Worm (Caenorhabditis elegans): Measurements from ENCODE around the gene idpp-7.
A peak's percentile ranks its signal among the peaks of the same experiment; 100 is the strongest.

Gene idpp-7

DNA sequence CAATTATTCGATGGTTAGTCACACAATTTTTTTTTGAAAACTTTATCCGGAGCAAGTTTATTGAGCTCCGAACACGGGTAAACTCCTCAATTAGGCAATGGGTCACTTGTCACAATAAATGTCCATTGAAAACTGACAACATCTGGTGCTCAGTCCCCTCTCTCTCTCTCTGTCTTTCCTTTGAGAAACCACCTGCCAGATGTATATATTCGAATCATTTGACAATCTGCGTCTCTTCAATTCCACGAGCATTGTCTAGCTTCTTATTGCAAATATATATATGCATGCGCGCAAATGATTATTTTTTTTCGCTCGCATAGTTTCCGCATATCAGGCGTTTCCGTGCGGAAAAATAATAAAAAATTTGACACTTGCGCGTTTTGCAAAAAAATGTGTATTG is 33.9 kb upstream of the idpp-7 start:
- TF ChIP-seq nhr-28 (tag; optimal IDR thresholded peaks at IDR 0.05) (no peak), elt-3 (tag; optimal IDR thresholded peaks at IDR 0.05) (no peak), ztf-4 (tag; optimal IDR thresholded peaks at IDR 0.05) (no peak), lin-39 (tag; optimal IDR thresholded peaks at IDR 0.05) (no peak), tbx-2 (tag; optimal IDR thresholded peaks at IDR 0.05) (no peak), ZK546.5 (tag; optimal IDR thresholded peaks at IDR 0.05) (no peak), nhr-43 (tag; optimal IDR thresholded peaks at IDR 0.05; ENCODE audit: poor library complexity, severe bottlenecking) (no peak), nhr-23 (tag; optimal IDR thresholded peaks at IDR 0.05) (no peak), ceh-28 (tag; optimal IDR thresholded peaks at IDR 0.05) (no peak), fos-1 (tag; optimal IDR thresholded peaks at IDR 0.05) (no peak), R02D3.7 (tag; optimal IDR thresholded peaks at IDR 0.05) (no peak), ceh-82 (tag; optimal IDR thresholded peaks at IDR 0.05) (no peak), ceh-9 (tag; optimal IDR thresholded peaks at IDR 0.05) (no peak), pqm-1 (tag; optimal IDR thresholded peaks at IDR 0.05) (no peak), egl-5 (tag; optimal IDR thresholded peaks at IDR 0.05) (no peak), ztf-11 (tag; optimal IDR thresholded peaks at IDR 0.05) (no peak), eor-1 (tag; optimal IDR thresholded peaks at IDR 0.05) (no peak), nhr-237 (tag; optimal IDR thresholded peaks at IDR 0.05) (no peak), snpc-4 (tag; optimal IDR thresholded peaks at IDR 0.05) (no peak), sea-2 (GFP tag; optimal IDR thresholded peaks at IDR 0.05) (no peak)

DNA sequence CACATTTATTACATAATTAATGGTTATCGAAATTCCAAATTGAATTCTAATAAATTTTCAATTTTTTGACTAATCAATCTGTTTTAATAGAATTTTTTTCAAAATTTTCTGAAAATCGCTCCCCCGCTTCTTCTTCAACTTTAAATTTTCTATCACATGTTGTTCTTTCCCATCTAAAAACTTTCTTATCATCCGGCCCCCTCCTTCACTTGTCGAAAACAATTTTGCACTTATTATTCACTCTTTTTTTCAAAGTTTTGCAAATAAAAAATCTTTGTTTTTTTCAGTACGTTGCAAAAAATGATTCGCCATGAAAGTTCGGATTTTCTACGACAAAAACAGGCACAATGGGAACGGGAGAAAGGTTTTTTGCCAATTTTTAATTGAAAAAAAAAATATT is 31.4 kb upstream of the idpp-7 start, which contains the start of gene T23B5.3:
T23B5.3 (plus strand) TSS at position 301 of the 400 bp plus-strand sequence.
- no peak for TF ChIP-seq ceh-82 (tag; optimal IDR thresholded peaks at IDR 0.05)
- no peak for TF ChIP-seq nhr-77 (tag; optimal IDR thresholded peaks at IDR 0.05)
- no peak for TF ChIP-seq zag-1 (tag; optimal IDR thresholded peaks at IDR 0.05)
- no peak for TF ChIP-seq fos-1 (tag; optimal IDR thresholded peaks at IDR 0.05)
- no peak for TF ChIP-seq snpc-4 (tag; optimal IDR thresholded peaks at IDR 0.05)
- TF ChIP-seq lin-15B (tag; optimal IDR thresholded peaks at IDR 0.05), result no peak
- TF ChIP-seq ama-1 (optimal IDR thresholded peaks at IDR 0.05), result no peak
- no peak for TF ChIP-seq unc-39 (tag; optimal IDR thresholded peaks at IDR 0.05)
- no peak for TF ChIP-seq nhr-237 (tag; optimal IDR thresholded peaks at IDR 0.05)
- TF ChIP-seq nhr-25 (tag; optimal IDR thresholded peaks at IDR 0.05), result no peak
- no peak for TF ChIP-seq ceh-16 (tag; optimal IDR thresholded peaks at IDR 0.05)
- TF ChIP-seq ztf-11 (tag; optimal IDR thresholded peaks at IDR 0.05), result no peak

ce11 chrIV:12689292-12689691 is 30.5 kb upstream of the idpp-7 start:
- TF ChIP-seq fos-1 (tag; optimal IDR thresholded peaks at IDR 0.05) (no peak), fkh-10 (GFP tag; optimal IDR thresholded peaks at IDR 0.05) (no peak), ceh-82 (tag; optimal IDR thresholded peaks at IDR 0.05) (no peak), unc-62 (GFP tag; optimal IDR thresholded peaks at IDR 0.05) (no peak)

DNA sequence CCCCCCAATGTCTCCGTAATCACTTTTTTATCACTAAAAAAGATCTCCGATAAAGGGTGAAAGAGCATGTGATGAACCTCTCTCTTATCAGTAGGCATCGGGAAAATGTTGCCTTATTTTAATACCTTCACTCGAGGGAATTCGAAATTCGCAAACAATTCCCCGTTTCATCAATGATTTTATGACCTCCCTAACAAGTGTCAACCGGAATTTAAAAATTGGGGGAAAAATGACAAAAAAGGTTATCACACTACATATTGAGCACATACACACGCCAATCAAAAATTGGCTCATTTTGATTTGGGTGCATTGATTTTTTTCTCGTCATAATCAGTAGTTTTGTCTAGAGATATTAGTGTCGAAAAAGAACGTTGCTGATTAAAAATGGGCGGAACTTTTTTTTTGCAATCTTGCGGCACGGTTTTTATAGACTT is 30.0 kb upstream of the idpp-7 start:
- TF ChIP-seq unc-39 (tag; optimal IDR thresholded peaks at IDR 0.05) (no peak), R02D3.7 (tag; optimal IDR thresholded peaks at IDR 0.05) (no peak), jun-1 (tag; optimal IDR thresholded peaks at IDR 0.05) (peak; percentile 53), sea-2 (GFP tag; optimal IDR thresholded peaks at IDR 0.05) (no peak), nhr-25 (tag; optimal IDR thresholded peaks at IDR 0.05) (no peak), pqm-1 (tag; optimal IDR thresholded peaks at IDR 0.05) (peak; percentile 91), ztf-4 (tag; optimal IDR thresholded peaks at IDR 0.05) (no peak), egl-27 (tag; optimal IDR thresholded peaks at IDR 0.05) (no peak), pha-4 (tag; optimal IDR thresholded peaks at IDR 0.05) (peak; percentile 34), elt-2 (tag; optimal IDR thresholded peaks at IDR 0.05) (peak; percentile 99), nhr-76 (tag; optimal IDR thresholded peaks at IDR 0.05) (no peak), nhr-28 (tag; optimal IDR thresholded peaks at IDR 0.05) (no peak), nfya-1 (tag; optimal IDR thresholded peaks at IDR 0.05; ENCODE audit: insufficient read depth) (no peak), snpc-4 (tag; optimal IDR thresholded peaks at IDR 0.05) (no peak), tbx-2 (tag; optimal IDR thresholded peaks at IDR 0.05) (no peak)

- peak; percentile 75 for TF ChIP-seq pqm-1 (tag; optimal IDR thresholded peaks at IDR 0.05)
- no peak for TF ChIP-seq R02D3.7 (tag; optimal IDR thresholded peaks at IDR 0.05)
- TF ChIP-seq nhr-25 (tag; optimal IDR thresholded peaks at IDR 0.05), result no peak
- TF ChIP-seq ceh-9 (tag; optimal IDR thresholded peaks at IDR 0.05), result no peak
- TF ChIP-seq fkh-10 (GFP tag; optimal IDR thresholded peaks at IDR 0.05), result no peak
- TF ChIP-seq egl-5 (tag; optimal IDR thresholded peaks at IDR 0.05), result no peak
- no peak for TF ChIP-seq nhr-23 (tag; optimal IDR thresholded peaks at IDR 0.05)
- TF ChIP-seq ztf-11 (tag; optimal IDR thresholded peaks at IDR 0.05), result no peak
- TF ChIP-seq aly-2 (tag; optimal IDR thresholded peaks at IDR 0.05), result no peak
- TF ChIP-seq jun-1 (tag; optimal IDR thresholded peaks at IDR 0.05), result peak; percentile 18
- peak; percentile 90 for TF ChIP-seq elt-2 (tag; optimal IDR thresholded peaks at IDR 0.05)
- TF ChIP-seq ama-1 (optimal IDR thresholded peaks at IDR 0.05), result no peak
- no peak for TF ChIP-seq nhr-28 (tag; optimal IDR thresholded peaks at IDR 0.05)
- TF ChIP-seq nhr-11 (tag; optimal IDR thresholded peaks at IDR 0.05), result no peak
Measured at ce11 chrIV:12698880-12699279, 20.9 kb upstream of the idpp-7 start.

All from whole organism, L3 larva.